Worm (Caenorhabditis elegans) whole organism, L3 larva: ENCODE data around the gene npp-18.

Experiments used
- R02D3.7 ChIP-seq: fragments of 150-350 bp; optimal IDR thresholded peaks from 2 replicates; lab custom pipeline; 2014; ENCODE audit warnings: missing biosample characterization, missing genetic modification characterization
- aly-2 ChIP-seq: fragments of 150-350 bp; optimal IDR thresholded peaks from 2 replicates; lab custom pipeline; 2014; ENCODE audit warnings: missing biosample characterization, missing genetic modification characterization
- ama-1 ChIP-seq: fragments of 150-350 bp; optimal IDR thresholded peaks from 2 replicates; lab custom pipeline; 2018
- elt-1 ChIP-seq: fragments of 150-350 bp; optimal IDR thresholded peaks from 2 replicates; lab custom pipeline; 2014; ENCODE audit warnings: missing biosample characterization, missing genetic modification characterization
- elt-2 ChIP-seq: sonication (generic microtip); optimal IDR thresholded peaks from 2 replicates; lab custom pipeline; 2016; ENCODE audit warnings: missing genetic modification reagents, mild to moderate bottlenecking, missing genetic modification characterization, missing compliant biosample characterization
- nhr-12 ChIP-seq: fragments of 150-350 bp; optimal IDR thresholded peaks from 2 replicates; lab custom pipeline; 2014; ENCODE audit warnings: missing biosample characterization, missing genetic modification characterization
- nhr-237 ChIP-seq: fragments of 150-350 bp; optimal IDR thresholded peaks from 2 replicates; lab custom pipeline; 2014; ENCODE audit warnings: missing biosample characterization, missing genetic modification characterization
- nhr-76 ChIP-seq: fragments of 150-350 bp; sonication (generic microtip); optimal IDR thresholded peaks from 5 replicates; lab custom pipeline; 2014; ENCODE audit warnings: missing biosample characterization, missing genetic modification characterization
- pha-4 ChIP-seq: fragments of 150-350 bp; optimal IDR thresholded peaks from 2 replicates; lab custom pipeline; 2014; ENCODE audit warnings: missing biosample characterization, missing genetic modification reagents, missing genetic modification characterization
- pqm-1 ChIP-seq: fragments of 150-350 bp; optimal IDR thresholded peaks from 2 replicates; lab custom pipeline; 2017; ENCODE audit warnings: missing biosample characterization, missing genetic modification characterization, inconsistent platforms
- snpc-4 ChIP-seq: fragments of 150-350 bp; optimal IDR thresholded peaks from 2 replicates; lab custom pipeline; 2014; ENCODE audit warnings: missing biosample characterization, missing genetic modification characterization
- ztf-11 ChIP-seq: fragments of 150-350 bp; optimal IDR thresholded peaks from 2 replicates; lab custom pipeline; 2014; ENCODE audit warnings: missing biosample characterization, missing genetic modification characterization

- TF ChIP-seq R02D3.7 (tag; lab: Kevin White, UChicago) (no peak), elt-1 (tag; lab: Kevin White, UChicago) (no peak), snpc-4 (tag; lab: Kevin White, UChicago) (no peak), pqm-1 (tag; lab: Kevin White, UChicago) (no peak), elt-2 (tag; lab: Kevin White, UChicago) (no peak), pha-4 (no peak), nhr-76 (tag; lab: Kevin White, UChicago) (no peak), ama-1 (no peak), nhr-237 (no peak), nhr-12 (tag; lab: Kevin White, UChicago) (no peak), aly-2 (tag; lab: Kevin White, UChicago) (no peak), ztf-11 (tag; lab: Kevin White, UChicago) (no peak)
Measured at ce11 chrIII:13305537-13305936, 8.9 kb downstream of the npp-18 start.
